Fruit fly (Drosophila melanogaster) whole organism, embryonic: Measurements from ENCODE around the gene CG13949.

ENCODE experiments used
- Abd-B ChIP-seq: fragments of 200-800 bp; sonication (Bioruptor generic); optimal IDR thresholded peaks from 2 replicates; lab custom pipeline; 2018; ENCODE audit warnings: missing biosample characterization, mild to moderate bottlenecking, missing genetic modification characterization, moderate library complexity
- Aef1 ChIP-seq: fragments of 200-800 bp; sonication (Bioruptor generic); IDR thresholded peaks from 3 replicates; pipeline ENCODE4 v1.3.6; 2022; ENCODE audit warnings: missing biosample characterization, missing genetic modification characterization
- Atf3 ChIP-seq: fragments of 200-800 bp; sonication (Bioruptor generic); optimal IDR thresholded peaks from 3 replicates; lab custom pipeline; 2016; ENCODE audit warnings: missing biosample characterization, missing genetic modification characterization
- B-H1 ChIP-seq: fragments of 200-800 bp; sonication (Bioruptor generic); IDR thresholded peaks from 3 replicates; pipeline ENCODE4 v1.3.6; 2022; ENCODE audit warnings: missing biosample characterization, missing genetic modification characterization
- Bgb ChIP-seq: fragments of 200-800 bp; sonication (Bioruptor generic); IDR thresholded peaks from 2 replicates; pipeline ENCODE4 v1.3.6; 2022; ENCODE audit warnings: missing biosample characterization, missing genetic modification characterization; ENCODE audit not compliant: partially characterized antibody
- CG10147 ChIP-seq: fragments of 200-800 bp; sonication (Bioruptor generic); optimal IDR thresholded peaks from 2 replicates; lab custom pipeline; 2019; ENCODE audit warnings: missing biosample characterization, mild to moderate bottlenecking, missing genetic modification characterization, moderate library complexity
- CG1024 ChIP-seq: fragments of 200-800 bp; sonication (Bioruptor generic); IDR thresholded peaks from 2 replicates; pipeline ENCODE4 v1.3.6; 2022; ENCODE audit warnings: missing biosample characterization, missing genetic modification characterization
- CG10565 ChIP-seq: fragments of 200-800 bp; sonication (Bioruptor generic); optimal IDR thresholded peaks from 3 replicates; lab custom pipeline; 2016; ENCODE audit warnings: missing biosample characterization, mild to moderate bottlenecking, missing genetic modification characterization
- CG11504 ChIP-seq: fragments of 200-800 bp; sonication (Bioruptor generic); optimal IDR thresholded peaks from 3 replicates; lab custom pipeline; 2019; ENCODE audit warnings: missing biosample characterization, mild to moderate bottlenecking, missing genetic modification characterization, moderate library complexity
- CG11696 ChIP-seq: fragments of 200-800 bp; sonication (Bioruptor generic); IDR thresholded peaks from 2 replicates; pipeline ENCODE4 v1.3.6; 2022; ENCODE audit warnings: missing biosample characterization, missing genetic modification characterization
- CG12299 ChIP-seq: fragments of 200-800 bp; sonication (Bioruptor generic); optimal IDR thresholded peaks from 2 replicates; lab custom pipeline; 2018; ENCODE audit warnings: missing biosample characterization, mild to moderate bottlenecking, missing genetic modification characterization
- CG14710 ChIP-seq: fragments of 200-800 bp; sonication (Bioruptor generic); optimal IDR thresholded peaks from 3 replicates; lab custom pipeline; 2019; ENCODE audit warnings: missing biosample characterization, mild to moderate bottlenecking, missing genetic modification characterization, moderate library complexity
- CG15073 ChIP-seq: fragments of 200-800 bp; sonication (Bioruptor generic); optimal IDR thresholded peaks from 2 replicates; lab custom pipeline; 2016; ENCODE audit warnings: missing biosample characterization, missing genetic modification characterization
- CG15269 ChIP-seq: fragments of 200-800 bp; sonication (Bioruptor generic); optimal IDR thresholded peaks from 2 replicates; lab custom pipeline; 2018; ENCODE audit warnings: missing biosample characterization, mild to moderate bottlenecking, missing genetic modification characterization, moderate library complexity
- CG15601 ChIP-seq: fragments of 200-800 bp; sonication (Bioruptor generic); optimal IDR thresholded peaks from 3 replicates; lab custom pipeline; 2019; ENCODE audit warnings: missing biosample characterization, mild to moderate bottlenecking, missing genetic modification characterization, moderate library complexity
- CG16815 ChIP-seq: fragments of 200-800 bp; sonication (Bioruptor generic); optimal IDR thresholded peaks from 3 replicates; lab custom pipeline; 2017; ENCODE audit warnings: missing biosample characterization, mild to moderate bottlenecking, missing genetic modification characterization
- CG17385 ChIP-seq: fragments of 200-800 bp; sonication (Bioruptor generic); optimal IDR thresholded peaks from 3 replicates; lab custom pipeline; 2018; ENCODE audit warnings: missing biosample characterization, mild to moderate bottlenecking, missing genetic modification characterization
- CG31224 ChIP-seq: fragments of 200-800 bp; sonication (Bioruptor generic); IDR thresholded peaks from 2 replicates; pipeline ENCODE4 v1.3.6; 2022; ENCODE audit warnings: missing biosample characterization, missing genetic modification characterization
- CG3163 ChIP-seq: fragments of 200-800 bp; sonication (Bioruptor generic); optimal IDR thresholded peaks from 3 replicates; lab custom pipeline; 2016; ENCODE audit warnings: missing biosample characterization, missing genetic modification characterization
- CG3281 ChIP-seq: fragments of 200-800 bp; sonication (Bioruptor generic); optimal IDR thresholded peaks from 3 replicates; lab custom pipeline; 2017; ENCODE audit warnings: missing biosample characterization, mild to moderate bottlenecking, missing genetic modification characterization
- CG3995 ChIP-seq: fragments of 200-800 bp; sonication (Bioruptor generic); optimal IDR thresholded peaks from 3 replicates; lab custom pipeline; 2016; ENCODE audit warnings: missing biosample characterization, missing genetic modification characterization
- CG4617 ChIP-seq: fragments of 200-800 bp; sonication (Bioruptor generic); optimal IDR thresholded peaks from 3 replicates; lab custom pipeline; 2016; ENCODE audit warnings: missing biosample characterization, missing genetic modification characterization, borderline replicate concordance
- CG7357 ChIP-seq: fragments of 200-800 bp; sonication (Bioruptor generic); IDR thresholded peaks from 3 replicates; pipeline ENCODE4 v1.3.6; 2022; ENCODE audit warnings: missing biosample characterization, missing genetic modification characterization
- CG9727 ChIP-seq: fragments of 200-800 bp; sonication (Bioruptor generic); optimal IDR thresholded peaks from 3 replicates; lab custom pipeline; 2017; ENCODE audit warnings: missing biosample characterization, mild to moderate bottlenecking, missing genetic modification characterization
- CHES-1-like ChIP-seq: fragments of 200-800 bp; sonication (Bioruptor generic); optimal IDR thresholded peaks from 2 replicates; lab custom pipeline; 2016; ENCODE audit warnings: missing biosample characterization, missing genetic modification characterization
- Doc2 ChIP-seq: fragments of 200-800 bp; sonication (Bioruptor generic); IDR thresholded peaks from 2 replicates; pipeline ENCODE4 v1.3.6; 2022; ENCODE audit warnings: missing biosample characterization, missing genetic modification characterization
- Dp ChIP-seq: fragments of 200-800 bp; sonication (Bioruptor generic); optimal IDR thresholded peaks from 2 replicates; lab custom pipeline; 2018; ENCODE audit warnings: missing biosample characterization, mild to moderate bottlenecking, missing genetic modification characterization, moderate library complexity
- Dref ChIP-seq: fragments of 200-800 bp; sonication (Bioruptor generic); IDR thresholded peaks from 2 replicates; pipeline ENCODE4 v1.3.6; 2022; ENCODE audit warnings: missing biosample characterization, missing genetic modification characterization
- Hsf ChIP-seq: fragments of 200-800 bp; sonication (Bioruptor generic); optimal IDR thresholded peaks from 3 replicates; lab custom pipeline; 2016; ENCODE audit warnings: missing biosample characterization, missing genetic modification characterization
- Lpt ChIP-seq: fragments of >200 bp; optimal IDR thresholded peaks from 2 replicates; lab custom pipeline; 2018; ENCODE audit warnings: missing biosample characterization, missing genetic modification characterization
- YL-1 ChIP-seq: fragments of 200-800 bp; sonication (Bioruptor generic); optimal IDR thresholded peaks from 3 replicates; lab custom pipeline; 2017; ENCODE audit warnings: missing biosample characterization, mild to moderate bottlenecking, missing genetic modification characterization
- amos ChIP-seq: fragments of 200-800 bp; sonication (Bioruptor generic); IDR thresholded peaks from 2 replicates; pipeline ENCODE4 v1.3.6; 2022; ENCODE audit warnings: missing biosample characterization, missing genetic modification characterization; ENCODE audit not compliant: partially characterized antibody
- cas ChIP-seq: fragments of 200-800 bp; sonication (Bioruptor generic); IDR thresholded peaks from 2 replicates; pipeline ENCODE4 v1.3.6; 2022; ENCODE audit warnings: missing biosample characterization, missing genetic modification characterization
- chn ChIP-seq: fragments of 200-800 bp; sonication (Bioruptor generic); optimal IDR thresholded peaks from 2 replicates; lab custom pipeline; 2016; ENCODE audit warnings: missing biosample characterization, missing genetic modification characterization
- ci ChIP-seq: fragments of 200-800 bp; sonication (Bioruptor generic); IDR thresholded peaks from 3 replicates; pipeline ENCODE4 v1.3.6; 2022; ENCODE audit warnings: missing biosample characterization, missing genetic modification characterization
- dati ChIP-seq: fragments of 200-800 bp; sonication (Bioruptor generic); IDR thresholded peaks from 2 replicates; pipeline ENCODE4 v1.3.6; 2022; ENCODE audit warnings: missing biosample characterization, missing genetic modification characterization
- emc ChIP-seq: fragments of 200-800 bp; sonication (Bioruptor generic); optimal IDR thresholded peaks from 2 replicates; lab custom pipeline; 2016; ENCODE audit warnings: missing biosample characterization, missing genetic modification characterization
- fd64A ChIP-seq: fragments of 200-800 bp; sonication (Bioruptor generic); optimal IDR thresholded peaks from 3 replicates; lab custom pipeline; 2018; ENCODE audit warnings: missing biosample characterization, mild to moderate bottlenecking, missing genetic modification characterization
- fu2 ChIP-seq: fragments of 200-800 bp; sonication (Bioruptor generic); optimal IDR thresholded peaks from 2 replicates; lab custom pipeline; 2016; ENCODE audit warnings: missing biosample characterization, missing genetic modification characterization
- gcm ChIP-seq: fragments of 200-800 bp; sonication (Bioruptor generic); optimal IDR thresholded peaks from 2 replicates; lab custom pipeline; 2019; ENCODE audit warnings: missing biosample characterization, mild to moderate bottlenecking, missing genetic modification characterization, moderate library complexity
- grn ChIP-seq: fragments of 200-800 bp; sonication (Bioruptor generic); optimal IDR thresholded peaks from 3 replicates; lab custom pipeline; 2017; ENCODE audit warnings: missing biosample characterization, missing genetic modification characterization
- ham ChIP-seq: fragments of 200-800 bp; sonication (Bioruptor generic); IDR thresholded peaks from 2 replicates; pipeline ENCODE4 v1.3.6; 2022; ENCODE audit warnings: missing biosample characterization, missing genetic modification characterization
- hb ChIP-seq: fragments of 200-800 bp; sonication (Bioruptor generic); IDR thresholded peaks from 3 replicates; pipeline ENCODE4 v1.3.6; 2022; ENCODE audit warnings: missing biosample characterization, missing genetic modification characterization; ENCODE audit not compliant: partially characterized antibody
- hth ChIP-seq: fragments of >200 bp; optimal IDR thresholded peaks from 2 replicates; lab custom pipeline; 2017; ENCODE audit warnings: inconsistent platforms
- jing ChIP-seq: fragments of 200-800 bp; sonication (Bioruptor generic); optimal IDR thresholded peaks from 2 replicates; lab custom pipeline; 2018; ENCODE audit warnings: missing biosample characterization, mild to moderate bottlenecking, missing genetic modification characterization
- maf-S ChIP-seq: fragments of 200-800 bp; sonication (Bioruptor generic); optimal IDR thresholded peaks from 2 replicates; lab custom pipeline; 2016; ENCODE audit warnings: missing biosample characterization, missing genetic modification characterization
- nmo ChIP-seq: fragments of 200-800 bp; sonication (Bioruptor generic); optimal IDR thresholded peaks from 2 replicates; lab custom pipeline; 2018; ENCODE audit warnings: missing biosample characterization, mild to moderate bottlenecking, missing genetic modification characterization, moderate library complexity
- pzg ChIP-seq: fragments of 200-800 bp; sonication (Bioruptor generic); optimal IDR thresholded peaks from 3 replicates; lab custom pipeline; 2018; ENCODE audit warnings: missing biosample characterization, mild to moderate bottlenecking, missing genetic modification characterization, moderate library complexity
- ranshi ChIP-seq: fragments of 200-800 bp; sonication (Bioruptor generic); IDR thresholded peaks from 2 replicates; pipeline ENCODE4 v1.3.6; 2022; ENCODE audit warnings: missing biosample characterization, missing genetic modification characterization
- slp2 ChIP-seq: fragments of 200-800 bp; sonication (Bioruptor generic); optimal IDR thresholded peaks from 2 replicates; lab custom pipeline; 2016; ENCODE audit warnings: missing biosample characterization, missing genetic modification characterization
- trh ChIP-seq: fragments of 200-800 bp; sonication (Bioruptor generic); optimal IDR thresholded peaks from 2 replicates; lab custom pipeline; 2016; ENCODE audit warnings: missing biosample characterization, missing genetic modification characterization
- twi ChIP-seq: fragments of 200-800 bp; optimal IDR thresholded peaks from 2 replicates; lab custom pipeline; 2019; ENCODE audit warnings: missing biosample characterization, mild to moderate bottlenecking, missing genetic modification characterization, moderate library complexity
- wek ChIP-seq: fragments of 200-800 bp; sonication (Bioruptor generic); optimal IDR thresholded peaks from 3 replicates; lab custom pipeline; 2018; ENCODE audit warnings: missing biosample characterization, mild to moderate bottlenecking, missing genetic modification characterization, moderate library complexity

CG13949 gene

dm6 chr2L:855052-855547, at the start of gene CG13949 (continued):
- TF ChIP-seq CG15073, result no peak
- TF ChIP-seq Aef1, result peak; percentile 82
- no peak for TF ChIP-seq hth (lab: Kevin White, UChicago)
- no peak for TF ChIP-seq YL-1 (GFP tag; lab: Kevin White, UChicago)
- TF ChIP-seq fu2 (GFP tag; lab: Kevin White, UChicago), result peak; percentile 45
- peak; percentile 65; the same call in 1 of the 2 replicates for TF ChIP-seq Bgb (GFP tag; lab: Robert Waterston, UW)
- TF ChIP-seq ham (GFP tag; lab: Robert Waterston, UW), result no peak
- peak; percentile 19 for TF ChIP-seq twi (tag; lab: Kevin White, UChicago)
- peak; percentile 8 for TF ChIP-seq CG4617
- peak; percentile 39 for TF ChIP-seq CG3163 (GFP tag; lab: Kevin White, UChicago)
- no peak for TF ChIP-seq Doc2 (GFP tag; lab: Robert Waterston, UW)
- peak; percentile 52 for TF ChIP-seq CG15601 (tag; lab: Kevin White, UChicago)
- TF ChIP-seq fd64A (GFP tag; lab: Kevin White, UChicago), result no peak
- peak; percentile 33 for TF ChIP-seq CHES-1-like (GFP tag; lab: Kevin White, UChicago)
- peak; percentile 59 for TF ChIP-seq nmo (GFP tag; lab: Kevin White, UChicago)
- peak; percentile 69 for TF ChIP-seq CG31224 (GFP tag; lab: Robert Waterston, UW)
- TF ChIP-seq CG1024 (GFP tag; lab: Robert Waterston, UW), result no peak
- peak; percentile 44 for TF ChIP-seq CG10147 (GFP tag; lab: Kevin White, UChicago)
- TF ChIP-seq maf-S, result peak; percentile 60
- TF ChIP-seq CG11504, result peak; percentile 83
- TF ChIP-seq chn, result peak; percentile 48
- TF ChIP-seq CG3281 (GFP tag; lab: Kevin White, UChicago), result peak; percentile 46
- TF ChIP-seq CG16815, result no peak
- TF ChIP-seq hb (GFP tag; lab: Robert Waterston, UW), result no peak
- TF ChIP-seq B-H1, result peak; percentile 73
- TF ChIP-seq ranshi (GFP tag; lab: Robert Waterston, UW), result peak; percentile 78
- TF ChIP-seq Hsf (GFP tag; lab: Kevin White, UChicago), result peak; percentile 64
- TF ChIP-seq CG15269 (tag; lab: Kevin White, UChicago), result peak; percentile 72
- peak; percentile 51 for TF ChIP-seq CG9727 (GFP tag; lab: Kevin White, UChicago)
- peak; percentile 61 for TF ChIP-seq ci (GFP tag; lab: Robert Waterston, UW)
- TF ChIP-seq jing, result no peak
- peak; percentile 39; the same call in 1 of the 2 replicates for TF ChIP-seq Dref (GFP tag; lab: Robert Waterston, UW)

DNA sequence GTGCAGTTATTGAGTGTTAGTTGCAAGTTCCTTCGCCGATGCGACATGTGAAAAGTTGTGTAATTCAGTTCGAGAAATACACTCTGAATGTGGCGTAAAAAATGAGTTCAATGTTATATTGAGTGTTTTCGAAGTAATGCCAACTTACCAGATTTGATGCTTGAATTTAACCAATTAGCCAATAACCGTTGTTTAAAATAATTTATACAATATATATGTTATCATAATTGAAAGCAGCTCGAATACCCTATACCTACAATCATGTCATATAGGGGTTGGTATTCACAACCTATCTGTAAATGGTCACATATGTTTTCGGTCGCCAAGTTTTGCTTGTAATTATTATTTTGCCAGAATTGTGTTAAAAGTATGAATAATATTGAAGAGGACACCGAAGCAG, 44.9 kb upstream of the CG13949 start, which contains the start of gene Nnf1b:
Nnf1b (plus strand) TSS at position 301 of the 400 bp plus-strand sequence.
- TF ChIP-seq pzg (GFP tag; lab: Kevin White, UChicago), result peak; percentile 19
- TF ChIP-seq Lpt (GFP tag; lab: Kevin White, UChicago), result no peak
- no peak for TF ChIP-seq B-H1
- no peak for TF ChIP-seq CG11696 (GFP tag; lab: Robert Waterston, UW)
- TF ChIP-seq wek (GFP tag; lab: Kevin White, UChicago), result peak; percentile 86
- no peak for TF ChIP-seq cas (GFP tag; lab: Robert Waterston, UW)
- TF ChIP-seq grn, result peak; percentile 28
- no peak for TF ChIP-seq Abd-B
- TF ChIP-seq Dp (GFP tag; lab: Kevin White, UChicago), result peak; percentile 22
- TF ChIP-seq CG3995 (GFP tag; lab: Kevin White, UChicago), result no peak
- TF ChIP-seq slp2 (GFP tag; lab: Kevin White, UChicago), result no peak
- TF ChIP-seq Atf3, result no peak
- no peak for TF ChIP-seq amos (GFP tag; lab: Robert Waterston, UW)
- TF ChIP-seq CG10565 (GFP tag; lab: Kevin White, UChicago), result no peak
- no peak for TF ChIP-seq trh
- no peak for TF ChIP-seq CG17385 (GFP tag; lab: Kevin White, UChicago)
- TF ChIP-seq CG7357 (GFP tag; lab: Robert Waterston, UW), result no peak
- no peak for TF ChIP-seq CG12299 (tag; lab: Kevin White, UChicago)
- TF ChIP-seq gcm (GFP tag; lab: Kevin White, UChicago), result no peak
- TF ChIP-seq CG14710 (tag; lab: Kevin White, UChicago), result peak; percentile 9
- no peak for TF ChIP-seq dati
- TF ChIP-seq emc (GFP tag; lab: Kevin White, UChicago), result no peak
